Fruit fly (Drosophila melanogaster): Measurements from ENCODE around the gene Ype.

The Ype gene

dm6 chrX:13346998-13347397 is 40.2 kb downstream of the Ype start:
- TF ChIP-seq Clk (GFP tag; optimal IDR thresholded peaks at IDR 0.05): no peak
- no peak for TF ChIP-seq kay (GFP tag; ENCODE audit: borderline replicate concordance)
- TF ChIP-seq CG11617 (GFP tag; optimal IDR thresholded peaks at IDR 0.05): no peak
- no peak for TF ChIP-seq tj (GFP tag; optimal IDR thresholded peaks at IDR 0.05)
- no peak for TF ChIP-seq CG14711 (tag; optimal IDR thresholded peaks at IDR 0.05)
- no peak for TF ChIP-seq Hr96 (GFP tag; optimal IDR thresholded peaks at IDR 0.05)
- TF ChIP-seq Mnt (GFP tag; optimal IDR thresholded peaks at IDR 0.05): no peak
- no peak for TF ChIP-seq cic (GFP tag; optimal IDR thresholded peaks at IDR 0.05)
- TF ChIP-seq toe (GFP tag; optimal IDR thresholded peaks at IDR 0.05): no peak
- TF ChIP-seq CG12768 (GFP tag; optimal IDR thresholded peaks at IDR 0.05): no peak
- TF ChIP-seq ovo (GFP tag; optimal IDR thresholded peaks at IDR 0.05): no peak
- TF ChIP-seq Crg-1 (GFP tag; optimal IDR thresholded peaks at IDR 0.05): no peak
- TF ChIP-seq cnc (optimal IDR thresholded peaks at IDR 0.05): no peak
- TF ChIP-seq CG33017 (tag; optimal IDR thresholded peaks at IDR 0.05): no peak
- TF ChIP-seq CG1620 (GFP tag; optimal IDR thresholded peaks at IDR 0.05): no peak
- TF ChIP-seq pad (GFP tag; optimal IDR thresholded peaks at IDR 0.05): no peak
- no peak for TF ChIP-seq CG5204 (GFP tag; optimal IDR thresholded peaks at IDR 0.05)
- no peak for TF ChIP-seq CG7101 (tag; optimal IDR thresholded peaks at IDR 0.05)
- TF ChIP-seq bab1 (GFP tag; optimal IDR thresholded peaks at IDR 0.05): no peak
- TF ChIP-seq CG7045 (GFP tag; optimal IDR thresholded peaks at IDR 0.05): no peak

- TF ChIP-seq pad (GFP tag; optimal IDR thresholded peaks at IDR 0.05): peak; percentile 6
- TF ChIP-seq Hr96 (GFP tag; optimal IDR thresholded peaks at IDR 0.05): no peak
- TF ChIP-seq CG5204 (GFP tag; optimal IDR thresholded peaks at IDR 0.05): no peak
- no peak for TF ChIP-seq kay (GFP tag; ENCODE audit: borderline replicate concordance)
- TF ChIP-seq ovo (GFP tag; optimal IDR thresholded peaks at IDR 0.05): no peak
- no peak for TF ChIP-seq Crg-1 (GFP tag; optimal IDR thresholded peaks at IDR 0.05)
- TF ChIP-seq CG7045 (GFP tag; optimal IDR thresholded peaks at IDR 0.05): peak; percentile 47
- peak; percentile 25 for TF ChIP-seq CG7101 (tag; optimal IDR thresholded peaks at IDR 0.05)
- TF ChIP-seq CG33017 (tag; optimal IDR thresholded peaks at IDR 0.05): peak; percentile 38
- peak; percentile 20 for TF ChIP-seq CG14711 (tag; optimal IDR thresholded peaks at IDR 0.05)
- TF ChIP-seq toe (GFP tag; optimal IDR thresholded peaks at IDR 0.05): no peak
- TF ChIP-seq Mnt (GFP tag; optimal IDR thresholded peaks at IDR 0.05): no peak
- no peak for TF ChIP-seq CG1620 (GFP tag; optimal IDR thresholded peaks at IDR 0.05)
- TF ChIP-seq CG12768 (GFP tag; optimal IDR thresholded peaks at IDR 0.05): peak; percentile 44
- TF ChIP-seq CG11617 (GFP tag; optimal IDR thresholded peaks at IDR 0.05): peak; percentile 17
- no peak for TF ChIP-seq cic (GFP tag; optimal IDR thresholded peaks at IDR 0.05)
- no peak for TF ChIP-seq bab1 (GFP tag; optimal IDR thresholded peaks at IDR 0.05)
- no peak for TF ChIP-seq Clk (GFP tag; optimal IDR thresholded peaks at IDR 0.05)
- peak; percentile 4 for TF ChIP-seq tj (GFP tag; optimal IDR thresholded peaks at IDR 0.05)
- TF ChIP-seq cnc (optimal IDR thresholded peaks at IDR 0.05): no peak
Observed at dm6 chrX:13345327-13345726, 41.9 kb downstream of the Ype start.

DNA sequence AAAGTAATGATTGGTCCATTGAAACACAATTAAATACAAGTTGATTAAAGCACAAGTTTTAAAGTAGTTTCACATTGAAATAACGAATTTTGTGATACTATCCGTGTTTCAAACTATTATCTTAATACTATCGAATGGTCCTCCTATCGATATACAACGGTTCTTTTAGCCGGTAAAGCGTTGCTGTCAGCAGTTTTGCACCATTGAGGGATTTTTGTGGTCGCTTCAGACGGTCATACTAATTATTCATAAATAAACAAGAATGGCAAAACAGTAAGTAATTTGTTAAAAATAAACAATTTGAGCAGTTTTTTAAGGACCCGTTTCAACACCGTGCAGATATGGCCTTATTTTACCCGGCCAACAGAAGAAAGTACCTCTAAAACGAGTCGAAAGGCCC is 49.1 kb downstream of the Ype start, which contains the start of gene CG15747:
TSS of gene CG15747 (plus strand) at position 206 of the 400 bp plus-strand sequence.
- TF ChIP-seq CG5204 (GFP tag; optimal IDR thresholded peaks at IDR 0.05): no peak
- no peak for TF ChIP-seq Crg-1 (GFP tag; optimal IDR thresholded peaks at IDR 0.05)
- no peak for TF ChIP-seq Hr96 (GFP tag; optimal IDR thresholded peaks at IDR 0.05)
- TF ChIP-seq tj (GFP tag; optimal IDR thresholded peaks at IDR 0.05): peak; percentile 92
- no peak for TF ChIP-seq CG7101 (tag; optimal IDR thresholded peaks at IDR 0.05)
- no peak for TF ChIP-seq pad (GFP tag; optimal IDR thresholded peaks at IDR 0.05)
- TF ChIP-seq ovo (GFP tag; optimal IDR thresholded peaks at IDR 0.05): no peak
- peak; percentile 5 for TF ChIP-seq bab1 (GFP tag; optimal IDR thresholded peaks at IDR 0.05)
- no peak for TF ChIP-seq CG12768 (GFP tag; optimal IDR thresholded peaks at IDR 0.05)
- no peak for TF ChIP-seq cnc (optimal IDR thresholded peaks at IDR 0.05)
- no peak for TF ChIP-seq kay (GFP tag; ENCODE audit: borderline replicate concordance)
- no peak for TF ChIP-seq CG1620 (GFP tag; optimal IDR thresholded peaks at IDR 0.05)
- TF ChIP-seq toe (GFP tag; optimal IDR thresholded peaks at IDR 0.05): no peak
- no peak for TF ChIP-seq CG33017 (tag; optimal IDR thresholded peaks at IDR 0.05)
- TF ChIP-seq CG14711 (tag; optimal IDR thresholded peaks at IDR 0.05): no peak
- TF ChIP-seq CG11617 (GFP tag; optimal IDR thresholded peaks at IDR 0.05): no peak

- TF ChIP-seq CG12768 (GFP tag; optimal IDR thresholded peaks at IDR 0.05) (peak; percentile 44), CG7045 (GFP tag; optimal IDR thresholded peaks at IDR 0.05) (no peak), toe (GFP tag; optimal IDR thresholded peaks at IDR 0.05) (peak; percentile 45), cnc (optimal IDR thresholded peaks at IDR 0.05) (no peak), tj (GFP tag; optimal IDR thresholded peaks at IDR 0.05) (peak; percentile 38), bab1 (GFP tag; optimal IDR thresholded peaks at IDR 0.05) (peak; percentile 87), kay (GFP tag; ENCODE audit: borderline replicate concordance) (no peak), Mnt (GFP tag; optimal IDR thresholded peaks at IDR 0.05) (peak; percentile 91), Clk (GFP tag; optimal IDR thresholded peaks at IDR 0.05) (peak; percentile 16), ovo (GFP tag; optimal IDR thresholded peaks at IDR 0.05) (peak; percentile 95), CG7101 (tag; optimal IDR thresholded peaks at IDR 0.05) (peak; percentile 89), CG14711 (tag; optimal IDR thresholded peaks at IDR 0.05) (peak; percentile 64), cic (GFP tag; optimal IDR thresholded peaks at IDR 0.05) (peak; percentile 38), Crg-1 (GFP tag; optimal IDR thresholded peaks at IDR 0.05) (peak; percentile 92), pad (GFP tag; optimal IDR thresholded peaks at IDR 0.05) (peak; percentile 70), CG11617 (GFP tag; optimal IDR thresholded peaks at IDR 0.05) (peak; percentile 90), CG1620 (GFP tag; optimal IDR thresholded peaks at IDR 0.05) (peak; percentile 97), CG33017 (tag; optimal IDR thresholded peaks at IDR 0.05) (peak; percentile 12), Hr96 (GFP tag; optimal IDR thresholded peaks at IDR 0.05) (peak; percentile 94), CG5204 (GFP tag; optimal IDR thresholded peaks at IDR 0.05) (no peak)
Observed at dm6 chrX:13337454-13337853, 49.8 kb downstream of the Ype start, which contains the start of gene RpS15Aa. Gene RpS15Aa, minus strand, starts transcription at chrX:13337705.
